Worm (Caenorhabditis elegans): ENCODE measurements around the gene nhr-66.

DNA sequence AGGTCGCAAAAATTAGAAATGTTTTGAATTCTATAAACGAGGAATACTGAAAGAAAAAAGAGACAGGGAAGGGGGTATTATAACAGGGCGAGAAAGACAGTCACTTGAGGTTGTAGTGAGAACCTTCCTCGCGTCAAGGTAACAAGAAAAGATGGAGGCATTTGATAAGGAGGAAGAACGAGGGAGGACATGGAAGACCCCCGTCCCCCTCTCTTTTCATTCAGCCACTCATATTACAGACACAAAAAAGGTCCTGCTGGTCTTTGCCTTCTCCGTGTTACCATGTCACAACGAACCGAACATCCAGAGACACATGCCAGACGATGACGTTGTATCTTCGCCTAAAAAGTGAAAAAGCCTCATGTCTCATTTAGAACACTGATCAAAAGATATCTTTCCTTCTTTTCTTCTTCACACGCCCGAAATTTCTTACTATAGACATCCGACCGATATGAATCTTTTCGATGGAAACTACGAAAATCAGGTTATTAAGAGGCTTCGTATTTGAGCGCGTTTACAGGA lies 5.0 kb upstream of the nhr-66 start:
- TF ChIP-seq elt-2 (tag; optimal IDR thresholded peaks at IDR 0.05) (no peak), ceh-45 (GFP tag; IDR thresholded peaks at IDR 0.05) (no peak), ref-2 (tag; optimal IDR thresholded peaks at IDR 0.05) (no peak), fkh-6 (tag; optimal IDR thresholded peaks at IDR 0.05) (no peak), pha-4 (tag; optimal IDR thresholded peaks at IDR 0.05) (no peak), sox-2 (GFP tag; IDR thresholded peaks at IDR 0.05) (no peak), unc-55 (GFP tag; optimal IDR thresholded peaks at IDR 0.05) (no peak), ceh-19 (GFP tag; optimal IDR thresholded peaks at IDR 0.05) (no peak), unc-3 (GFP tag; conservative IDR thresholded peaks at IDR 0.05) (no peak), unc-3 (tag; optimal IDR thresholded peaks at IDR 0.05) (no peak), rnt-1 (tag; optimal IDR thresholded peaks at IDR 0.05) (no peak), T23F11.4 (GFP tag; optimal IDR thresholded peaks at IDR 0.05) (no peak), hlh-6 (tag; optimal IDR thresholded peaks at IDR 0.05) (no peak), Y22D7AL.16 (tag; optimal IDR thresholded peaks at IDR 0.05) (no peak), ceh-6 (GFP tag; optimal IDR thresholded peaks at IDR 0.05) (no peak)

Data from whole organism, late embryonic.